Fruit fly (Drosophila melanogaster) whole organism, embryonic: ENCODE results near the gene Pig1.

Experiments used
- Atf3 ChIP-seq: fragments of 200-800 bp; sonication (Bioruptor generic); optimal IDR thresholded peaks from 3 replicates; lab custom pipeline; 2016; ENCODE audit warnings: missing biosample characterization, missing genetic modification characterization
- B-H2 ChIP-seq: fragments of 200-800 bp; sonication (Bioruptor generic); optimal IDR thresholded peaks from 2 replicates; lab custom pipeline; 2018; ENCODE audit warnings: missing biosample characterization, mild to moderate bottlenecking, missing genetic modification characterization
- Bdp1 ChIP-seq: fragments of 200-800 bp; sonication (Bioruptor generic); optimal IDR thresholded peaks from 3 replicates; lab custom pipeline; 2016; ENCODE audit warnings: missing biosample characterization, missing genetic modification characterization
- Bteb2 ChIP-seq: fragments of 200-800 bp; sonication (Bioruptor generic); optimal IDR thresholded peaks from 2 replicates; lab custom pipeline; 2016; ENCODE audit warnings: missing biosample characterization, missing genetic modification characterization
- CG10274 ChIP-seq: fragments of 200-800 bp; sonication (Bioruptor generic); optimal IDR thresholded peaks from 3 replicates; lab custom pipeline; 2017; ENCODE audit warnings: missing biosample characterization, mild to moderate bottlenecking, missing genetic modification characterization
- CG10979 ChIP-seq: fragments of 200-800 bp; sonication (Bioruptor generic); optimal IDR thresholded peaks from 2 replicates; lab custom pipeline; 2018; ENCODE audit warnings: missing biosample characterization, mild to moderate bottlenecking, missing genetic modification characterization, moderate library complexity
- CG11093 ChIP-seq: fragments of 200-800 bp; sonication (Bioruptor generic); IDR thresholded peaks from 3 replicates; pipeline ENCODE4 v1.3.6; 2022; ENCODE audit warnings: missing biosample characterization, missing genetic modification characterization
- CG11696 ChIP-seq: fragments of 200-800 bp; sonication (Bioruptor generic); IDR thresholded peaks from 2 replicates; pipeline ENCODE4 v1.3.6; 2022; ENCODE audit warnings: missing biosample characterization, missing genetic modification characterization
- CG12942 ChIP-seq: fragments of 200-800 bp; sonication (Bioruptor generic); optimal IDR thresholded peaks from 3 replicates; lab custom pipeline; 2016; ENCODE audit warnings: missing biosample characterization, missing genetic modification characterization
- CG15011 ChIP-seq: fragments of 200-800 bp; sonication (Bioruptor generic); optimal IDR thresholded peaks from 3 replicates; lab custom pipeline; 2018; ENCODE audit warnings: missing biosample characterization, mild to moderate bottlenecking, missing genetic modification characterization
- CG1529 ChIP-seq: fragments of 200-800 bp; sonication (Bioruptor generic); optimal IDR thresholded peaks from 3 replicates; lab custom pipeline; 2018; ENCODE audit warnings: missing biosample characterization, missing genetic modification characterization
- CG17912 ChIP-seq: fragments of 200-800 bp; sonication (Bioruptor generic); optimal IDR thresholded peaks from 2 replicates; lab custom pipeline; 2018; ENCODE audit warnings: missing biosample characterization, mild to moderate bottlenecking, missing genetic modification characterization
- CG1792 ChIP-seq: fragments of 200-800 bp; sonication (Bioruptor generic); optimal IDR thresholded peaks from 2 replicates; lab custom pipeline; 2016; ENCODE audit warnings: missing biosample characterization, missing genetic modification characterization
- CG2120 ChIP-seq: fragments of 200-800 bp; sonication (Bioruptor generic); optimal IDR thresholded peaks from 3 replicates; lab custom pipeline; 2016; ENCODE audit warnings: missing biosample characterization, missing genetic modification characterization
- CG2202 ChIP-seq: fragments of 200-800 bp; sonication (Bioruptor generic); optimal IDR thresholded peaks from 2 replicates; lab custom pipeline; 2018; ENCODE audit warnings: missing biosample characterization, mild to moderate bottlenecking, missing genetic modification characterization
- CG30403 ChIP-seq: fragments of 200-800 bp; sonication (Bioruptor generic); optimal IDR thresholded peaks from 3 replicates; lab custom pipeline; 2016; ENCODE audit warnings: missing biosample characterization, missing genetic modification characterization
- CG31388 ChIP-seq: fragments of 200-800 bp; sonication (Bioruptor generic); optimal IDR thresholded peaks from 2 replicates; lab custom pipeline; 2016; ENCODE audit warnings: missing biosample characterization, missing genetic modification characterization
- CG4360 ChIP-seq: fragments of 200-800 bp; sonication (Bioruptor generic); IDR thresholded peaks from 2 replicates; pipeline ENCODE4 v1.3.6; 2022; ENCODE audit warnings: missing biosample characterization, missing genetic modification characterization
- CG6683 ChIP-seq: fragments of 200-800 bp; sonication (Bioruptor generic); optimal IDR thresholded peaks from 2 replicates; lab custom pipeline; 2017; ENCODE audit warnings: missing biosample characterization, mild to moderate bottlenecking, missing genetic modification characterization, missing genetic modification reagents
- CG6791 ChIP-seq: fragments of 200-800 bp; sonication (Bioruptor generic); IDR thresholded peaks from 3 replicates; pipeline ENCODE4 v1.3.6; 2022; ENCODE audit warnings: missing biosample characterization, missing genetic modification characterization; ENCODE audit not compliant: partially characterized antibody
- CG6813 ChIP-seq: fragments of 200-800 bp; sonication (Bioruptor generic); optimal IDR thresholded peaks from 2 replicates; lab custom pipeline; 2017; ENCODE audit warnings: missing biosample characterization, missing genetic modification characterization, mild to moderate bottlenecking, moderate library complexity, missing genetic modification reagents
- CG8478 ChIP-seq: fragments of >200 bp; optimal IDR thresholded peaks from 2 replicates; lab custom pipeline; 2018
- CG8924 ChIP-seq: fragments of 200-800 bp; optimal IDR thresholded peaks from 3 replicates; lab custom pipeline; 2019; ENCODE audit warnings: missing biosample characterization, mild to moderate bottlenecking, missing genetic modification characterization, moderate library complexity
- CG9437 ChIP-seq: fragments of 200-800 bp; sonication (Bioruptor generic); optimal IDR thresholded peaks from 2 replicates; lab custom pipeline; 2018; ENCODE audit warnings: missing biosample characterization, mild to moderate bottlenecking, missing genetic modification characterization
- Fer3 ChIP-seq: fragments of 200-800 bp; sonication (Bioruptor generic); optimal IDR thresholded peaks from 2 replicates; lab custom pipeline; 2018; ENCODE audit warnings: missing biosample characterization, mild to moderate bottlenecking, missing genetic modification characterization, moderate library complexity
- Gsc ChIP-seq: fragments of 200-800 bp; sonication (Bioruptor generic); IDR thresholded peaks from 2 replicates; pipeline ENCODE4 v1.3.6; 2022; ENCODE audit warnings: missing biosample characterization, missing genetic modification characterization
- Hmr ChIP-seq: fragments of 200-800 bp; sonication (Bioruptor generic); optimal IDR thresholded peaks from 3 replicates; lab custom pipeline; 2017; ENCODE audit warnings: mild to moderate bottlenecking, missing biosample characterization, missing genetic modification reagents, missing genetic modification characterization
- Hr39 ChIP-seq: fragments of >200 bp; optimal IDR thresholded peaks from 2 replicates; lab custom pipeline; 2017
- MESR4 ChIP-seq: fragments of 200-800 bp; sonication (Bioruptor generic); optimal IDR thresholded peaks from 2 replicates; lab custom pipeline; 2018; ENCODE audit warnings: missing biosample characterization, mild to moderate bottlenecking, missing genetic modification characterization, moderate library complexity
- Mrtf ChIP-seq: fragments of 200-800 bp; sonication (Bioruptor generic); IDR thresholded peaks from 3 replicates; pipeline ENCODE4 v1.3.6; 2022; ENCODE audit warnings: missing biosample characterization, missing genetic modification characterization
- Nf-YA ChIP-seq: fragments of 200-800 bp; sonication (Bioruptor generic); IDR thresholded peaks from 2 replicates; pipeline ENCODE4 v1.3.6; 2022; ENCODE audit warnings: missing biosample characterization, missing genetic modification characterization
- Ravus ChIP-seq: fragments of 200-800 bp; sonication (Bioruptor generic); IDR thresholded peaks from 2 replicates; pipeline ENCODE4 v1.3.6; 2022; ENCODE audit warnings: missing biosample characterization, missing genetic modification characterization
- Scr ChIP-seq: fragments of 200-800 bp; sonication (Bioruptor generic); IDR thresholded peaks from 2 replicates; pipeline ENCODE4 v1.3.6; 2022; ENCODE audit warnings: missing biosample characterization, missing genetic modification characterization; ENCODE audit not compliant: partially characterized antibody
- Xbp1 ChIP-seq: fragments of 200-800 bp; sonication (Bioruptor generic); optimal IDR thresholded peaks from 3 replicates; lab custom pipeline; 2016; ENCODE audit warnings: missing biosample characterization, mild to moderate bottlenecking, missing genetic modification characterization
- aop ChIP-seq: fragments of 200-800 bp; sonication (Bioruptor generic); IDR thresholded peaks from 2 replicates; pipeline ENCODE4 v1.3.6; 2022; ENCODE audit warnings: missing biosample characterization, missing genetic modification characterization
- ara ChIP-seq: fragments of 200-800 bp; sonication (Bioruptor generic); IDR thresholded peaks from 2 replicates; pipeline ENCODE4 v1.3.6; 2022; ENCODE audit warnings: missing biosample characterization, missing genetic modification characterization
- ash1 ChIP-seq: fragments of 200-800 bp; sonication (Bioruptor generic); optimal IDR thresholded peaks from 2 replicates; lab custom pipeline; 2018; ENCODE audit warnings: missing biosample characterization, mild to moderate bottlenecking, missing genetic modification characterization
- cad ChIP-seq: fragments of >200 bp; optimal IDR thresholded peaks from 2 replicates; lab custom pipeline; 2017; ENCODE audit warnings: missing biosample characterization, missing genetic modification characterization
- chif ChIP-seq, 2 experiments: fragments of 200-800 bp; sonication (Bioruptor generic); optimal IDR thresholded peaks; 3 replicates each; lab custom pipeline; 2016; ENCODE audit warnings: missing biosample characterization in 2 of 2, missing genetic modification characterization in 2 of 2
- emc ChIP-seq: fragments of 200-800 bp; sonication (Bioruptor generic); optimal IDR thresholded peaks from 2 replicates; lab custom pipeline; 2016; ENCODE audit warnings: missing biosample characterization, missing genetic modification characterization
- gro ChIP-seq: fragments of 200-800 bp; sonication (Bioruptor generic); optimal IDR thresholded peaks from 2 replicates; lab custom pipeline; 2016; ENCODE audit warnings: missing biosample characterization, missing genetic modification characterization
- her ChIP-seq: fragments of 200-800 bp; sonication (Bioruptor generic); optimal IDR thresholded peaks from 2 replicates; lab custom pipeline; 2016; ENCODE audit warnings: missing biosample characterization, missing genetic modification characterization
- insv ChIP-seq, 2 experiments: fragments of 200-800 bp; sonication (Bioruptor generic); optimal IDR thresholded peaks; 3 replicates each; lab custom pipeline; 2016 to 2018; ENCODE audit warnings: missing biosample characterization in 2 of 2, missing genetic modification characterization in 2 of 2
- lbe ChIP-seq: fragments of 200-800 bp; sonication (Bioruptor generic); optimal IDR thresholded peaks from 2 replicates; lab custom pipeline; 2016; ENCODE audit warnings: missing biosample characterization, mild to moderate bottlenecking, missing genetic modification characterization
- lmd ChIP-seq: fragments of 200-800 bp; sonication (Bioruptor generic); IDR thresholded peaks from 2 replicates; pipeline ENCODE4 v1.3.6; 2022; ENCODE audit warnings: missing biosample characterization, missing genetic modification characterization
- nerfin-2 ChIP-seq: fragments of 200-800 bp; sonication (Bioruptor generic); IDR thresholded peaks from 2 replicates; pipeline ENCODE4 v1.3.6; 2022; ENCODE audit warnings: missing biosample characterization, missing genetic modification characterization; ENCODE audit not compliant: partially characterized antibody
- odd ChIP-seq: fragments of 200-800 bp; sonication (Bioruptor generic); optimal IDR thresholded peaks from 2 replicates; lab custom pipeline; 2017; ENCODE audit warnings: missing biosample characterization, mild to moderate bottlenecking, missing genetic modification characterization
- repo ChIP-seq: fragments of 200-800 bp; sonication (Bioruptor generic); optimal IDR thresholded peaks from 2 replicates; lab custom pipeline; 2016; ENCODE audit warnings: missing biosample characterization, missing genetic modification characterization
- so ChIP-seq: fragments of 200-800 bp; sonication (Bioruptor generic); IDR thresholded peaks from 3 replicates; pipeline ENCODE4 v1.3.6; 2022; ENCODE audit warnings: missing biosample characterization, missing genetic modification characterization
- vvl ChIP-seq: fragments of 200-800 bp; sonication (Bioruptor generic); IDR thresholded peaks from 2 replicates; pipeline ENCODE4 v1.3.6; 2022; ENCODE audit warnings: missing biosample characterization, missing genetic modification characterization

Pig1 gene

DNA sequence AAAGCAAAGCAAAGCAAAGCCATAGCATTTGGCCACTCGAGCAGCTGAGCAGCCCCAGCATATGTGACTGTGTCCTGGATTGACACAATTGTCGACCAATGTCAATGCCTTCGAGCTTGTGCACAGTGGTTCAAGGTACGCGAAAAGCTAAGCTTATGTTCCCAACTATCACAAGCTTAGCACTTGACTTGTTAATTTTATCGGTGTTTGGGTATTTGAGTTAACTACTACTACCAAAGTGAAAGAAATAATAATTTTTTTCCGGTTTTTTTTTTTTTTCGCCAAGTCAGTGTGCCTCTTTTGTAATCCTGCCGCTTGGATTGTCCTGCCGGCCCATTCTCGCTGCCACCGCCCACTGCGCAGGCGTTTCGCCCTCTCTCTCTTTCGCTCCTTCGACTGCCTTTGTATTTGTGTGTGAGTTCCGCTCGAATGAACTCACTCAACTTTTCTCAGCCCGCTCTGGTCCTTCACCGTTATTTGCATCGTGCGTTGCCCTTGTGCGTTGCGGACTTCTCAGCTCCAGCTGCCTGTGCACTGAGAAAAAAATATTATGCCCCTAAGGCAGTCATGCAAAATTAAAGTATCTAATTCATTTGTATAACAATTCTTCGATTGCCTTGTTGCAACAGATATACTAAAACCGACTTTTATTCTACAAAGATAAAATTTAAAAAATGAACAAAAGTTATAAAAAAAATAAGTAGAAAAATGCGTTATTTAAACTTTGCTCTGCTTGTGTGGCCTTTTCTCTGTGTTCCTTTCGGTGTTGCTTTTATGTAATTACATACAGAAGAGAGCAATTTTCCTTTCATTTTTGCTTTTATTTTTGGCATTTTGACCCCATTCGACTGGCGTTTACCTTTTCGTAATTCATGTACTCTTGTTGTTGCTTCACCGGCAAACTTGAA, 42.9 kb downstream of the Pig1 start (continued):
- TF ChIP-seq CG6683, result peak; percentile 57
- TF ChIP-seq so (GFP tag; lab: Robert Waterston, UW), result peak; percentile 58; the same call in 1 of the 3 replicates
- TF ChIP-seq lbe (GFP tag; lab: Kevin White, UChicago), result no peak
- TF ChIP-seq CG15011 (GFP tag; lab: Kevin White, UChicago), result peak; percentile 14
- TF ChIP-seq CG8478 (lab: Kevin White, UChicago), result no peak
- peak; percentile 10 for TF ChIP-seq Bdp1 (GFP tag; lab: Kevin White, UChicago)
- peak; percentile 16 for TF ChIP-seq Ravus
- no peak for TF ChIP-seq Scr (GFP tag; lab: Robert Waterston, UW)
- peak; percentile 20 for TF ChIP-seq B-H2
- peak; percentile 53; the same call in 1 of the 2 replicates for TF ChIP-seq CG11696 (GFP tag; lab: Robert Waterston, UW)
- peak; percentile 63; the same call in 2 of the 3 replicates for TF ChIP-seq Mrtf
- TF ChIP-seq CG10979 (tag; lab: Kevin White, UChicago), result no peak
- no peak; the same call in 1 of the 2 replicates for TF ChIP-seq vvl (GFP tag; lab: Robert Waterston, UW)
- TF ChIP-seq Bteb2 (GFP tag; lab: Kevin White, UChicago), result peak; percentile 2
- TF ChIP-seq CG10274 (GFP tag; lab: Kevin White, UChicago), result peak; percentile 18
- no peak for TF ChIP-seq CG6791
- TF ChIP-seq CG4360 (GFP tag; lab: Robert Waterston, UW), result no peak
- TF ChIP-seq nerfin-2 (GFP tag; lab: Robert Waterston, UW), result 0 out of 2 replicates have a peak, but pooled peaks have one; percentile 32
- peak; percentile 16 to 50 for TF ChIP-seq chif (GFP tag; optimal IDR thresholded peaks at IDR 0.05; lab: Kevin White, UChicago)
- TF ChIP-seq CG2120 (GFP tag; lab: Kevin White, UChicago), result peak; percentile 84
- TF ChIP-seq lmd (GFP tag; lab: Robert Waterston, UW), result peak; percentile 75
- TF ChIP-seq CG31388 (GFP tag; lab: Kevin White, UChicago), result no peak
- TF ChIP-seq Atf3 (GFP tag; lab: Kevin White, UChicago), result no peak
- peak; percentile 24; the same call in 1 of the 3 replicates for TF ChIP-seq CG11093
- TF ChIP-seq CG6813 (GFP tag; lab: Kevin White, UChicago), result peak; percentile 79
- no peak for TF ChIP-seq aop
- peak; percentile 43 for TF ChIP-seq CG8924 (tag; lab: Kevin White, UChicago)
- TF ChIP-seq repo, result peak; percentile 51
- TF ChIP-seq CG1529 (GFP tag; lab: Kevin White, UChicago), result peak; percentile 1
- peak; percentile 79 for TF ChIP-seq Hmr
- TF ChIP-seq Nf-YA (GFP tag; lab: Robert Waterston, UW), result peak; percentile 54; the same call in 1 of the 2 replicates
- TF ChIP-seq emc (GFP tag; lab: Kevin White, UChicago), result peak; percentile 47
- no peak for TF ChIP-seq Hr39 (lab: Kevin White, UChicago)
- TF ChIP-seq her (GFP tag; lab: Kevin White, UChicago), result peak; percentile 81
- no peak for TF ChIP-seq insv (GFP tag; optimal IDR thresholded peaks at IDR 0.05; lab: Kevin White, UChicago)
- TF ChIP-seq CG12942 (GFP tag; lab: Kevin White, UChicago), result peak; percentile 39
- no peak for TF ChIP-seq CG17912
- peak; percentile 64 for TF ChIP-seq gro (GFP tag; lab: Kevin White, UChicago)
- no peak for TF ChIP-seq ash1
- peak; percentile 33; the same call in 1 of the 2 replicates for TF ChIP-seq ara (GFP tag; lab: Robert Waterston, UW)
- TF ChIP-seq CG9437 (GFP tag; lab: Kevin White, UChicago), result peak; percentile 8
- TF ChIP-seq odd, result peak; percentile 31
- TF ChIP-seq Gsc (GFP tag; lab: Robert Waterston, UW), result no peak
- TF ChIP-seq Xbp1, result peak; percentile 58
- peak; percentile 45 for TF ChIP-seq CG1792
- TF ChIP-seq CG2202 (tag; lab: Kevin White, UChicago), result no peak
- TF ChIP-seq CG30403, result peak; percentile 55
- TF ChIP-seq MESR4 (GFP tag; lab: Kevin White, UChicago), result no peak
- TF ChIP-seq Fer3, result peak; percentile 57
- no peak for TF ChIP-seq cad (GFP tag; lab: Kevin White, UChicago)
